Worm (Caenorhabditis elegans): ENCODE results near the gene C13F10.8.

DNA sequence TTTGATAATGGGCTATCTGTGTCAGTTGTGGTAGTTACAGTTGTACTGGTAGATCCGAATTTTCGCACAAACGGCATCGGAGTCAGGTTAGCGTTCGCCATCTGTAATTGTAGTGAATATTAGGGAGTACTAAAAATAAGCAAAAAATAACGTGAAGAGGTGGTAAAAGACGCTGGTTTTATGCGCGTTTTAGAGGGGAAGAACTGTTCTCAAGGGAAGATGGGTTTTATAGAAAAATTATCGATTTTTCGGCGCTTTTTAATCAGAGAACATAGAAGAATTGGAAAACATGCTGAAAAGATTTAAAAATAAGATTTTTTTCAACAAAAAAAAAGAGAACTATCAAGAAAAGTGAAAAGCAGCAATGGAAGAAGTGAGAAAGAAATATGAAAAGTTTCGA, 2.3 kb upstream of the C13F10.8 start, which contains the start of gene C13F10.7:
- no peak for TF ChIP-seq flt-1 (GFP tag; IDR thresholded peaks at IDR 0.05)
- no peak for TF ChIP-seq ztf-29 (GFP tag; IDR thresholded peaks at IDR 0.05)
- TF ChIP-seq cog-1 (tag; optimal IDR thresholded peaks at IDR 0.05) = no peak
- no peak for TF ChIP-seq T22C8.4 (GFP tag; IDR thresholded peaks at IDR 0.05)
- TF ChIP-seq med-1 (GFP tag; optimal IDR thresholded peaks at IDR 0.05; ENCODE audit: insufficient read depth) = no peak
- no peak for TF ChIP-seq ztf-23 (GFP tag; IDR thresholded peaks at IDR 0.05)
- no peak for TF ChIP-seq ref-1 (GFP tag; conservative IDR thresholded peaks at IDR 0.05)
- TF ChIP-seq klf-2 (GFP tag; conservative IDR thresholded peaks at IDR 0.05) = no peak
- no peak for TF ChIP-seq tab-1 (GFP tag; IDR thresholded peaks at IDR 0.05)

Data from whole organism, midembryonic.